Worm (Caenorhabditis elegans) whole organism, L2 larva: ENCODE results near the gene grd-4.

Experiments
- C34F6.9 ChIP-seq: fragments of 150-350 bp; optimal IDR thresholded peaks from 2 replicates; lab custom pipeline; 2014; ENCODE audit warnings: missing biosample characterization, missing genetic modification characterization
- F13H6.1 ChIP-seq: sonication (generic microtip); optimal IDR thresholded peaks from 2 replicates; lab custom pipeline; 2016; ENCODE audit warnings: missing genetic modification characterization, missing compliant biosample characterization
- R02D3.7 ChIP-seq: fragments of 150-350 bp; optimal IDR thresholded peaks from 2 replicates; lab custom pipeline; 2014; ENCODE audit warnings: missing biosample characterization, missing genetic modification characterization
- Y55F3AM.14 ChIP-seq: fragments of 200-800 bp; sonication (Bioruptor generic); optimal IDR thresholded peaks from 2 replicates; lab custom pipeline; 2018; ENCODE audit warnings: mild to moderate bottlenecking, missing genetic modification characterization, missing compliant biosample characterization
- aly-2 ChIP-seq: fragments of 150-350 bp; optimal IDR thresholded peaks from 2 replicates; lab custom pipeline; 2014; ENCODE audit warnings: missing biosample characterization, missing genetic modification characterization
- blmp-1 ChIP-seq: sonication (generic microtip); optimal IDR thresholded peaks from 2 replicates; lab custom pipeline; 2017; ENCODE audit warnings: missing genetic modification characterization, mild to moderate bottlenecking, missing compliant biosample characterization, antibody characterized with exemption, moderate library complexity; ENCODE audit not compliant: insufficient read depth
- ceh-16 ChIP-seq: fragments of 150-350 bp; optimal IDR thresholded peaks from 2 replicates; lab custom pipeline; 2014; ENCODE audit warnings: missing biosample characterization, missing genetic modification characterization
- ceh-82 ChIP-seq: fragments of 150-350 bp; optimal IDR thresholded peaks from 2 replicates; lab custom pipeline; 2014; ENCODE audit warnings: missing biosample characterization, missing genetic modification characterization
- crh-2 ChIP-seq: sonication (generic microtip); optimal IDR thresholded peaks from 2 replicates; lab custom pipeline; 2017; ENCODE audit warnings: missing biosample characterization, missing genetic modification characterization
- dmd-4 ChIP-seq: sonication (generic microtip); optimal IDR thresholded peaks from 2 replicates; lab custom pipeline; 2017; ENCODE audit warnings: missing biosample characterization, missing genetic modification characterization
- egl-27 ChIP-seq: sonication (generic microtip); optimal IDR thresholded peaks from 3 replicates; lab custom pipeline; 2017; ENCODE audit warnings: missing biosample characterization, missing genetic modification reagents, missing genetic modification characterization
- elt-3 ChIP-seq: sonication (generic microtip); optimal IDR thresholded peaks from 2 replicates; lab custom pipeline; 2017; ENCODE audit warnings: missing biosample characterization, missing genetic modification characterization
- fos-1 ChIP-seq: fragments of 150-350 bp; optimal IDR thresholded peaks from 2 replicates; lab custom pipeline; 2014; ENCODE audit warnings: missing biosample characterization, missing genetic modification characterization
- lin-13 ChIP-seq: fragments of 150-350 bp; optimal IDR thresholded peaks from 2 replicates; lab custom pipeline; 2014; ENCODE audit warnings: missing biosample characterization, missing genetic modification reagents, missing genetic modification characterization
- lin-39 ChIP-seq: fragments of 150-350 bp; optimal IDR thresholded peaks from 2 replicates; lab custom pipeline; 2014; ENCODE audit warnings: missing biosample characterization, missing genetic modification reagents, missing genetic modification characterization
- lsy-2 ChIP-seq, 2 experiments: fragments of 150-350 bp in 1 of 2; sonication (generic microtip) in 1 of 2; optimal IDR thresholded peaks; 2 replicates each; lab custom pipeline; 2014 to 2017; ENCODE audit warnings: missing biosample characterization in 2 of 2, missing genetic modification characterization in 2 of 2
- mab-5 ChIP-seq: fragments of 150-350 bp; optimal IDR thresholded peaks from 2 replicates; lab custom pipeline; 2014; ENCODE audit warnings: missing biosample characterization, missing genetic modification characterization
- mbf-1 ChIP-seq: sonication (generic microtip); optimal IDR thresholded peaks from 2 replicates; lab custom pipeline; 2017; ENCODE audit warnings: missing biosample characterization, missing genetic modification characterization
- mdl-1 ChIP-seq, 2 experiments: fragments of 150-350 bp in 1 of 2; sonication (generic microtip) in 1 of 2; optimal IDR thresholded peaks; 2 replicates each; lab custom pipeline; 2017; ENCODE audit warnings: missing biosample characterization in 2 of 2, missing genetic modification characterization in 2 of 2
- nhr-10 ChIP-seq: sonication (generic microtip); optimal IDR thresholded peaks from 2 replicates; lab custom pipeline; 2017; ENCODE audit warnings: missing biosample characterization, missing genetic modification characterization
- nhr-11 ChIP-seq: fragments of 150-350 bp; optimal IDR thresholded peaks from 2 replicates; lab custom pipeline; 2014; ENCODE audit warnings: missing biosample characterization, missing genetic modification characterization
- nhr-12 ChIP-seq: fragments of 150-350 bp; optimal IDR thresholded peaks from 2 replicates; lab custom pipeline; 2014; ENCODE audit warnings: missing biosample characterization, missing genetic modification characterization
- nhr-129 ChIP-seq: fragments of 150-350 bp; optimal IDR thresholded peaks from 2 replicates; lab custom pipeline; 2014; ENCODE audit warnings: missing biosample characterization, missing genetic modification characterization
- nhr-23 ChIP-seq: fragments of 150-350 bp; optimal IDR thresholded peaks from 2 replicates; lab custom pipeline; 2014; ENCODE audit warnings: missing biosample characterization, missing genetic modification reagents, missing genetic modification characterization
- nhr-237 ChIP-seq: fragments of 150-350 bp; optimal IDR thresholded peaks from 2 replicates; lab custom pipeline; 2014; ENCODE audit warnings: missing biosample characterization, missing genetic modification characterization
- nhr-6 ChIP-seq: fragments of 150-350 bp; optimal IDR thresholded peaks from 2 replicates; lab custom pipeline; 2014; ENCODE audit warnings: missing biosample characterization, missing genetic modification characterization
- sem-4 ChIP-seq: fragments of 150-350 bp; optimal IDR thresholded peaks from 2 replicates; lab custom pipeline; 2014; ENCODE audit warnings: missing biosample characterization, missing genetic modification reagents, missing genetic modification characterization
- skn-1 ChIP-seq: sonication (generic microtip); optimal IDR thresholded peaks from 2 replicates; lab custom pipeline; 2017; ENCODE audit warnings: missing biosample characterization, missing genetic modification characterization
- sma-3 ChIP-seq: sonication (generic microtip); optimal IDR thresholded peaks from 2 replicates; lab custom pipeline; 2016; ENCODE audit warnings: missing genetic modification reagents, missing genetic modification characterization, missing compliant biosample characterization
- sma-9 ChIP-seq, 2 experiments: fragments of 150-350 bp in 1 of 2; sonication (generic microtip) in 1 of 2; optimal IDR thresholded peaks; 2 replicates each; lab custom pipeline; 2014 to 2016; ENCODE audit warnings: missing genetic modification characterization in 2 of 2, mild to moderate bottlenecking in 1 of 2, missing biosample characterization in 1 of 2, missing compliant biosample characterization in 1 of 2, missing genetic modification reagents in 1 of 2, moderate library complexity in 1 of 2
- snpc-4 ChIP-seq: fragments of 150-350 bp; optimal IDR thresholded peaks from 2 replicates; lab custom pipeline; 2014; ENCODE audit warnings: missing biosample characterization, missing genetic modification characterization
- unc-39 ChIP-seq: fragments of 150-350 bp; optimal IDR thresholded peaks from 2 replicates; lab custom pipeline; 2014; ENCODE audit warnings: missing biosample characterization, missing genetic modification characterization
- unc-55 ChIP-seq: fragments of 150-350 bp; sonication (generic microtip); optimal IDR thresholded peaks from 3 replicates; lab custom pipeline; 2014; ENCODE audit warnings: missing biosample characterization, missing genetic modification reagents, missing genetic modification characterization
- unc-62 ChIP-seq: fragments of 150-350 bp; optimal IDR thresholded peaks from 2 replicates; lab custom pipeline; 2014; ENCODE audit warnings: missing biosample characterization, missing genetic modification reagents, missing genetic modification characterization
- zag-1 ChIP-seq: fragments of 150-350 bp; optimal IDR thresholded peaks from 2 replicates; lab custom pipeline; 2014; ENCODE audit warnings: missing biosample characterization, missing genetic modification characterization
- ztf-11 ChIP-seq: sonication (generic microtip); optimal IDR thresholded peaks from 2 replicates; lab custom pipeline; 2017; ENCODE audit warnings: missing biosample characterization, missing genetic modification characterization
- ztf-4 ChIP-seq: fragments of 150-350 bp; optimal IDR thresholded peaks from 2 replicates; lab custom pipeline; 2014; ENCODE audit warnings: missing biosample characterization, missing genetic modification characterization

Gene grd-4

ce11 chrX:8477048-8477806 is 23.8 kb upstream of the grd-4 start (continued):
- TF ChIP-seq unc-62 = peak; percentile 40

- TF ChIP-seq Y55F3AM.14 (GFP tag; lab: Kevin White, UChicago) (no peak), sma-9 (GFP tag; optimal IDR thresholded peaks at IDR 0.05; lab: Kevin White, UChicago) (peak; percentile 34), sma-9 (tag; optimal IDR thresholded peaks at IDR 0.05; lab: Kevin White, UChicago) (no peak), nhr-6 (tag; lab: Kevin White, UChicago) (no peak), mab-5 (tag; lab: Kevin White, UChicago) (no peak), sma-3 (GFP tag; lab: Kevin White, UChicago) (no peak), lin-39 (no peak), mdl-1 (tag; optimal IDR thresholded peaks at IDR 0.05; lab: Kevin White, UChicago) (peak in 1 of 2 experiments; percentile 25), egl-27 (tag; lab: Kevin White, UChicago) (peak; percentile 16), nhr-129 (tag; lab: Kevin White, UChicago) (no peak), skn-1 (tag; lab: Kevin White, UChicago) (no peak), F13H6.1 (tag; lab: Kevin White, UChicago) (peak; percentile 6), zag-1 (tag; lab: Kevin White, UChicago) (peak; percentile 23), blmp-1 (tag; lab: Kevin White, UChicago) (no peak)
These were observed 22.0 kb upstream of the grd-4 start for ce11 chrX:8479050-8479449.

- TF ChIP-seq sem-4 = no peak
- TF ChIP-seq ztf-4 (tag; lab: Kevin White, UChicago) = no peak
- no peak for TF ChIP-seq mbf-1 (tag; lab: Kevin White, UChicago)
- no peak for TF ChIP-seq nhr-12 (tag; lab: Kevin White, UChicago)
- TF ChIP-seq lsy-2 (tag; optimal IDR thresholded peaks at IDR 0.05; lab: Kevin White, UChicago) = peak in 1 of 2 experiments; percentile 23
- TF ChIP-seq nhr-23 (tag; lab: Kevin White, UChicago) = no peak
- TF ChIP-seq sma-9 (GFP tag; optimal IDR thresholded peaks at IDR 0.05; lab: Kevin White, UChicago) = peak; percentile 22
- no peak for TF ChIP-seq sma-9 (tag; optimal IDR thresholded peaks at IDR 0.05; lab: Kevin White, UChicago)
- TF ChIP-seq unc-62 = no peak
- TF ChIP-seq mdl-1 (tag; optimal IDR thresholded peaks at IDR 0.05; lab: Kevin White, UChicago) = peak; percentile 67 to 72
- TF ChIP-seq nhr-237 (tag; lab: Kevin White, UChicago) = no peak
- no peak for TF ChIP-seq snpc-4 (tag; lab: Kevin White, UChicago)
- TF ChIP-seq Y55F3AM.14 (GFP tag; lab: Kevin White, UChicago) = no peak
- no peak for TF ChIP-seq ceh-82 (tag; lab: Kevin White, UChicago)
- peak; percentile 38 for TF ChIP-seq F13H6.1 (tag; lab: Kevin White, UChicago)
- peak; percentile 35 for TF ChIP-seq crh-2
- TF ChIP-seq nhr-11 (tag; lab: Kevin White, UChicago) = no peak
- TF ChIP-seq dmd-4 (tag; lab: Kevin White, UChicago) = no peak
- TF ChIP-seq nhr-6 (tag; lab: Kevin White, UChicago) = no peak
- TF ChIP-seq elt-3 (tag; lab: Kevin White, UChicago) = no peak
- TF ChIP-seq nhr-129 (tag; lab: Kevin White, UChicago) = peak; percentile 49
- no peak for TF ChIP-seq mab-5 (tag; lab: Kevin White, UChicago)
- no peak for TF ChIP-seq lin-39
- TF ChIP-seq nhr-10 = no peak
- TF ChIP-seq ztf-11 (tag; lab: Kevin White, UChicago) = no peak
- TF ChIP-seq R02D3.7 = no peak
- TF ChIP-seq lin-13 = no peak
- no peak for TF ChIP-seq fos-1
- peak; percentile 24 for TF ChIP-seq C34F6.9 (tag; lab: Kevin White, UChicago)
- no peak for TF ChIP-seq aly-2 (tag; lab: Kevin White, UChicago)
- no peak for TF ChIP-seq unc-39 (tag; lab: Kevin White, UChicago)
- TF ChIP-seq egl-27 (tag; lab: Kevin White, UChicago) = peak; percentile 30
- TF ChIP-seq zag-1 (tag; lab: Kevin White, UChicago) = peak; percentile 74
- no peak for TF ChIP-seq ceh-16 (tag; lab: Kevin White, UChicago)
- peak; percentile 30 for TF ChIP-seq unc-55 (GFP tag; lab: Kevin White, UChicago)
These were observed 19.3 kb upstream of the grd-4 start for ce11 chrX:8481716-8482115.
